Worm (Caenorhabditis elegans): ENCODE measurements around the gene C56G2.5.

C56G2.5 gene

DNA sequence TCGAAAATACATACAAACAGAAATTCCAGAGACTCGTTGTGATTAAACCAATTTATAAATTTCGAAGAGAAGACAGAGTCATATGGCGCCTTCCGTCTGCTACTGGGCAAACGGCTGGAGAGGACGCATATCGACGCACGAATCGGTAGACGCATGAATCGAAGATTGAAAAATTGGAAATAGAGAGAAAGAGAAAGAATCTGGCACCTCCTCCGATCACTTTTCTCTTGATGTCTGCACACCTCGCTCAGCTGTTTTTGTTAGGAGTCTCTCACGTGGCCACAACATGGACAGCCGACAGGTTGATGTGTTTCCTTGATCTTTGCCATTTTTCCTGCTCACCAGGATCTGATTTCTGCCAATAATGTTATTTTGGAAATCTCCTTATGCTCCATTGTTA, 36.1 kb upstream of the C56G2.5 start:
- TF ChIP-seq lin-39 (tag; optimal IDR thresholded peaks at IDR 0.05) (no peak), ZK546.5 (tag; optimal IDR thresholded peaks at IDR 0.05) (no peak), snpc-4 (tag; optimal IDR thresholded peaks at IDR 0.05) (no peak), alr-1 (tag; optimal IDR thresholded peaks at IDR 0.05) (no peak), sma-3 (GFP tag; optimal IDR thresholded peaks at IDR 0.05) (no peak), C34F6.9 (tag; optimal IDR thresholded peaks at IDR 0.05) (peak; percentile 47), sma-9 (GFP tag; optimal IDR thresholded peaks at IDR 0.05) (peak; percentile 83), sma-9 (tag; optimal IDR thresholded peaks at IDR 0.05) (no peak), aly-2 (tag; optimal IDR thresholded peaks at IDR 0.05) (no peak), crh-2 (tag; optimal IDR thresholded peaks at IDR 0.05) (no peak), R02D3.7 (tag; optimal IDR thresholded peaks at IDR 0.05) (no peak), zag-1 (tag; optimal IDR thresholded peaks at IDR 0.05) (no peak), unc-55 (GFP tag; optimal IDR thresholded peaks at IDR 0.05) (no peak), nhr-129 (tag; optimal IDR thresholded peaks at IDR 0.05) (peak; percentile 74), gmeb-1 (tag; optimal IDR thresholded peaks at IDR 0.05) (no peak), sem-4 (tag; optimal IDR thresholded peaks at IDR 0.05) (peak; percentile 50), lsy-2 (tag; optimal IDR thresholded peaks at IDR 0.05) (peak in 1 of 2 experiments; percentile 23), mab-5 (tag; optimal IDR thresholded peaks at IDR 0.05) (peak; percentile 8), nhr-25 (tag; optimal IDR thresholded peaks at IDR 0.05) (peak; percentile 34), peb-1 (tag; optimal IDR thresholded peaks at IDR 0.05) (no peak), skn-1 (tag; optimal IDR thresholded peaks at IDR 0.05) (no peak), Y55F3AM.14 (GFP tag; optimal IDR thresholded peaks at IDR 0.05) (no peak), mbf-1 (tag; optimal IDR thresholded peaks at IDR 0.05) (no peak), F13H6.1 (tag; optimal IDR thresholded peaks at IDR 0.05) (peak; percentile 30), nhr-237 (tag; optimal IDR thresholded peaks at IDR 0.05) (no peak), mdl-1 (tag; optimal IDR thresholded peaks at IDR 0.05) (peak in 1 of 2 experiments; percentile 1), ztf-4 (tag; optimal IDR thresholded peaks at IDR 0.05) (no peak), nhr-10 (tag; optimal IDR thresholded peaks at IDR 0.05) (no peak), blmp-1 (tag; optimal IDR thresholded peaks at IDR 0.05; ENCODE audit: insufficient read depth) (peak; percentile 31)

DNA sequence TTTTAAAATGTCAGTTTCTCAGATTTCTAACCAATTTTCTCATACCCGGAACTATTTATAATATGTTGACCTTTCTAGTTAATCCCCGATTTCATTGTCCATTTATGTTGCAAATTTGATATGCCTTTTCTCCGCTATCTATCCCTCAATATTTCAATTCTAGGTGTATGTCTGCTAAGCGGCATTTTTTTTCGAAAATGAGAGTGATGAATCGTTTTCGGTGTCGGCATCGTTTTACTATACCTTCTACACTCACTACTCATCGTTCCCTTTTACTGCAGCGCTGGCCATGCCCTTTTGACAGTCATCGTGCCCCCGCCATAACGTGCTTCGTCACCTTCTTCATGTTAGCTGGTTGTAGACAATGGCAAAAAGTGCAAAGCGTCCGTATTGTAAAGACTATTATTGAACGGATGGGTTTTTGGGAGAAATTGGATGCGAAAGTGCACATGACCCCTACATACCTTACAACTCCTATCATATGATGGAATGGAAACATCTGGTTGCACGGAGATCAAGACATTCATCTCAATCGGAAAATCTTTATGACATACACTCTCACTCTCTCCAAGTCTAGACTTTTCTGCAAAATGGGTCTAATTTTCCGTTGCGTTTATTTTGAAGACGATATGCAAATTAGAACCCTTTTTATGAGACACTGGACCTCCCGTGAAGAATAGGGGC, 35.3 kb upstream of the C56G2.5 start:
- TF ChIP-seq fos-1 (tag; optimal IDR thresholded peaks at IDR 0.05) (peak; percentile 43), alr-1 (tag; optimal IDR thresholded peaks at IDR 0.05) (no peak), nhr-10 (tag; optimal IDR thresholded peaks at IDR 0.05) (no peak), peb-1 (tag; optimal IDR thresholded peaks at IDR 0.05) (no peak), ceh-16 (tag; optimal IDR thresholded peaks at IDR 0.05) (no peak), egl-27 (tag; optimal IDR thresholded peaks at IDR 0.05) (peak; percentile 27), blmp-1 (tag; optimal IDR thresholded peaks at IDR 0.05; ENCODE audit: insufficient read depth) (peak; percentile 86), unc-39 (tag; optimal IDR thresholded peaks at IDR 0.05) (no peak), nhr-21 (tag; optimal IDR thresholded peaks at IDR 0.05) (peak; percentile 19), nhr-11 (tag; optimal IDR thresholded peaks at IDR 0.05) (no peak), R02D3.7 (tag; optimal IDR thresholded peaks at IDR 0.05) (no peak), nhr-6 (tag; optimal IDR thresholded peaks at IDR 0.05) (no peak), ztf-11 (tag; optimal IDR thresholded peaks at IDR 0.05) (no peak), zag-1 (tag; optimal IDR thresholded peaks at IDR 0.05) (no peak), lin-13 (GFP tag; optimal IDR thresholded peaks at IDR 0.05) (no peak), sma-9 (GFP tag; optimal IDR thresholded peaks at IDR 0.05) (peak; percentile 33), sma-9 (tag; optimal IDR thresholded peaks at IDR 0.05) (no peak), lin-11 (tag; optimal IDR thresholded peaks at IDR 0.05) (no peak), ztf-4 (tag; optimal IDR thresholded peaks at IDR 0.05) (no peak), lin-39 (tag; optimal IDR thresholded peaks at IDR 0.05) (no peak), skn-1 (tag; optimal IDR thresholded peaks at IDR 0.05) (no peak), ceh-82 (tag; optimal IDR thresholded peaks at IDR 0.05) (no peak), sma-3 (GFP tag; optimal IDR thresholded peaks at IDR 0.05) (peak; percentile 2), mbf-1 (tag; optimal IDR thresholded peaks at IDR 0.05) (no peak), nhr-129 (tag; optimal IDR thresholded peaks at IDR 0.05) (peak; percentile 76), mdl-1 (tag; optimal IDR thresholded peaks at IDR 0.05) (no peak), aly-2 (tag; optimal IDR thresholded peaks at IDR 0.05) (no peak), nhr-77 (tag; optimal IDR thresholded peaks at IDR 0.05) (no peak), F13H6.1 (tag; optimal IDR thresholded peaks at IDR 0.05) (no peak), Y55F3AM.14 (GFP tag; optimal IDR thresholded peaks at IDR 0.05) (no peak), dmd-4 (tag; optimal IDR thresholded peaks at IDR 0.05) (no peak), snpc-4 (tag; optimal IDR thresholded peaks at IDR 0.05) (no peak), nhr-23 (tag; optimal IDR thresholded peaks at IDR 0.05) (no peak), nhr-237 (tag; optimal IDR thresholded peaks at IDR 0.05) (no peak), crh-2 (tag; optimal IDR thresholded peaks at IDR 0.05) (no peak), mab-5 (tag; optimal IDR thresholded peaks at IDR 0.05) (no peak), sem-4 (tag; optimal IDR thresholded peaks at IDR 0.05) (no peak), ztf-1 (GFP tag; conservative IDR thresholded peaks at IDR 0.05) (no peak), C34F6.9 (tag; optimal IDR thresholded peaks at IDR 0.05) (no peak), nhr-25 (tag; optimal IDR thresholded peaks at IDR 0.05) (no peak), elt-3 (tag; optimal IDR thresholded peaks at IDR 0.05) (no peak), gmeb-1 (tag; optimal IDR thresholded peaks at IDR 0.05) (no peak), ZK546.5 (tag; optimal IDR thresholded peaks at IDR 0.05) (no peak), lsy-2 (tag; optimal IDR thresholded peaks at IDR 0.05) (peak in 1 of 2 experiments; percentile 22), unc-62 (GFP tag; optimal IDR thresholded peaks at IDR 0.05) (no peak), nhr-12 (tag; optimal IDR thresholded peaks at IDR 0.05) (no peak), ama-1 (optimal IDR thresholded peaks at IDR 0.05) (peak; percentile 14)

Measured in whole organism, L2 larva.